Worm (Caenorhabditis elegans) whole organism, mixed stage, embryonic: ENCODE results near the gene C35A5.3.

Experiments used
- M03D4.4 ChIP-seq: sonication (generic microtip); optimal IDR thresholded peaks from 2 replicates; lab custom pipeline; 2017; ENCODE audit warnings: mild to moderate bottlenecking, missing genetic modification characterization, missing compliant biosample characterization
- bed-3 ChIP-seq: fragments of 200-800 bp; sonication (Bioruptor generic); optimal IDR thresholded peaks from 3 replicates; lab custom pipeline; 2018; ENCODE audit warnings: mild to moderate bottlenecking, missing genetic modification characterization, moderate library complexity, missing compliant biosample characterization
- ceh-43 ChIP-seq: fragments of 200-800 bp; sonication (Bioruptor generic); optimal IDR thresholded peaks from 2 replicates; lab custom pipeline; 2018; ENCODE audit warnings: mild to moderate bottlenecking, missing genetic modification characterization, moderate library complexity, missing compliant biosample characterization
- ceh-83 ChIP-seq: fragments of 200-800 bp; sonication (Bioruptor generic); optimal IDR thresholded peaks from 2 replicates; lab custom pipeline; 2018; ENCODE audit warnings: mild to moderate bottlenecking, missing genetic modification characterization, missing compliant biosample characterization
- ces-1 ChIP-seq: fragments of 150-350 bp; optimal IDR thresholded peaks from 2 replicates; lab custom pipeline; 2014; ENCODE audit warnings: missing biosample characterization, missing genetic modification reagents, missing genetic modification characterization
- cnd-1 ChIP-seq: fragments of 200-800 bp; sonication (Bioruptor generic); optimal IDR thresholded peaks from 2 replicates; lab custom pipeline; 2018; ENCODE audit warnings: mild to moderate bottlenecking, missing genetic modification characterization, missing compliant biosample characterization
- drap-1 ChIP-seq: fragments of 200-800 bp; sonication (Bioruptor generic); optimal IDR thresholded peaks from 3 replicates; lab custom pipeline; 2018; ENCODE audit warnings: mild to moderate bottlenecking, missing genetic modification characterization, missing compliant biosample characterization
- elt-1 ChIP-seq: sonication (generic microtip); optimal IDR thresholded peaks from 2 replicates; lab custom pipeline; 2017; ENCODE audit warnings: missing genetic modification characterization, mild to moderate bottlenecking, missing compliant biosample characterization, antibody characterized with exemption, moderate library complexity, borderline replicate concordance; ENCODE audit not compliant: insufficient read depth
- elt-3 ChIP-seq: fragments of 150-350 bp; optimal IDR thresholded peaks from 2 replicates; lab custom pipeline; 2014; ENCODE audit warnings: missing biosample characterization, missing genetic modification characterization
- flh-1 ChIP-seq: fragments of 200-800 bp; sonication (Bioruptor generic); optimal IDR thresholded peaks from 2 replicates; lab custom pipeline; 2018; ENCODE audit warnings: mild to moderate bottlenecking, missing genetic modification characterization, moderate library complexity, missing compliant biosample characterization
- ham-2 ChIP-seq: fragments of 200-800 bp; sonication (Bioruptor generic); optimal IDR thresholded peaks from 2 replicates; lab custom pipeline; 2018; ENCODE audit warnings: mild to moderate bottlenecking, missing genetic modification characterization, missing compliant biosample characterization
- lin-13 ChIP-seq: fragments of 150-350 bp; optimal IDR thresholded peaks from 2 replicates; lab custom pipeline; 2014; ENCODE audit warnings: missing biosample characterization, missing genetic modification characterization
- lin-32 ChIP-seq: fragments of 200-800 bp; sonication (Bioruptor generic); optimal IDR thresholded peaks from 2 replicates; lab custom pipeline; 2018; ENCODE audit warnings: mild to moderate bottlenecking, missing genetic modification characterization, missing compliant biosample characterization
- mab-5 ChIP-seq: fragments of 150-350 bp; optimal IDR thresholded peaks from 2 replicates; lab custom pipeline; 2014; ENCODE audit warnings: missing biosample characterization, missing genetic modification characterization
- mep-1 ChIP-seq: fragments of 150-350 bp; optimal IDR thresholded peaks from 2 replicates; lab custom pipeline; 2017; ENCODE audit warnings: missing biosample characterization, missing genetic modification reagents, missing genetic modification characterization, inconsistent platforms
- mls-2 ChIP-seq: sonication (generic microtip); optimal IDR thresholded peaks from 2 replicates; lab custom pipeline; 2016; ENCODE audit warnings: mild to moderate bottlenecking, missing genetic modification characterization, moderate library complexity, missing compliant biosample characterization
- nhr-2 ChIP-seq: fragments of 150-350 bp; optimal IDR thresholded peaks from 2 replicates; lab custom pipeline; 2014; ENCODE audit warnings: missing biosample characterization, missing genetic modification characterization
- nhr-28 ChIP-seq: fragments of 150-350 bp; optimal IDR thresholded peaks from 2 replicates; lab custom pipeline; 2014; ENCODE audit warnings: missing biosample characterization, missing genetic modification characterization
- nhr-76 ChIP-seq: sonication (generic microtip); optimal IDR thresholded peaks from 2 replicates; lab custom pipeline; 2017; ENCODE audit warnings: missing biosample characterization, missing genetic modification characterization
- pha-4 ChIP-seq: fragments of 150-350 bp; optimal IDR thresholded peaks from 2 replicates; lab custom pipeline; 2018; ENCODE audit warnings: missing biosample characterization, missing genetic modification reagents, missing genetic modification characterization
- sem-2 ChIP-seq: fragments of 200-800 bp; sonication (Bioruptor generic); optimal IDR thresholded peaks from 2 replicates; lab custom pipeline; 2018; ENCODE audit warnings: mild to moderate bottlenecking, missing genetic modification characterization, missing compliant biosample characterization
- snpc-4 ChIP-seq: fragments of 150-350 bp; optimal IDR thresholded peaks from 2 replicates; lab custom pipeline; 2014; ENCODE audit warnings: missing biosample characterization, missing genetic modification characterization
- tbx-8 ChIP-seq: fragments of 200-800 bp; sonication (Bioruptor generic); optimal IDR thresholded peaks from 2 replicates; lab custom pipeline; 2018; ENCODE audit warnings: mild to moderate bottlenecking, missing genetic modification characterization, moderate library complexity, missing compliant biosample characterization
- unc-39 ChIP-seq: fragments of 150-350 bp; optimal IDR thresholded peaks from 2 replicates; lab custom pipeline; 2014; ENCODE audit warnings: missing biosample characterization, missing genetic modification characterization
- unc-62 ChIP-seq: fragments of 150-350 bp; optimal IDR thresholded peaks from 2 replicates; lab custom pipeline; 2014; ENCODE audit warnings: missing biosample characterization, missing genetic modification reagents, missing genetic modification characterization
- zip-8 ChIP-seq: fragments of 150-350 bp; optimal IDR thresholded peaks from 2 replicates; lab custom pipeline; 2014; ENCODE audit warnings: missing biosample characterization, missing genetic modification characterization
- ztf-11 ChIP-seq: fragments of 150-350 bp; optimal IDR thresholded peaks from 2 replicates; lab custom pipeline; 2014; ENCODE audit warnings: missing biosample characterization, missing genetic modification characterization

The C35A5.3 gene

ce11 chrV:10491443-10491842, 9.8 kb downstream of the C35A5.3 start, which contains the start of gene aqp-5:
TSS of gene aqp-5 (plus strand) at chrV:10491743.
- TF ChIP-seq elt-3 (tag; lab: Kevin White, UChicago): no peak
- no peak for TF ChIP-seq sem-2 (GFP tag; lab: Kevin White, UChicago)
- TF ChIP-seq ces-1 (GFP tag; lab: Kevin White, UChicago): no peak
- TF ChIP-seq lin-13 (tag; lab: Kevin White, UChicago): no peak
- TF ChIP-seq ceh-83 (GFP tag; lab: Kevin White, UChicago): no peak
- no peak for TF ChIP-seq tbx-8 (GFP tag; lab: Kevin White, UChicago)
- no peak for TF ChIP-seq unc-39
- TF ChIP-seq flh-1: no peak
- no peak for TF ChIP-seq unc-62
- no peak for TF ChIP-seq nhr-2
- TF ChIP-seq drap-1 (GFP tag; lab: Kevin White, UChicago): no peak
- TF ChIP-seq, all 35 proteins: peak for 0

ce11 chrV:10489998-10490397, 11.2 kb downstream of the C35A5.3 start, which contains the start of gene ncx-5:
TSS of gene ncx-5 (minus strand) at chrV:10490098.
- TF ChIP-seq bed-3 (GFP tag; lab: Kevin White, UChicago): no peak

- TF ChIP-seq ceh-43 (GFP tag; lab: Kevin White, UChicago) (no peak), cnd-1 (tag; lab: Kevin White, UChicago) (no peak), ztf-11 (no peak), unc-39 (no peak)
Measured at ce11 chrV:10485389-10485788, 15.8 kb downstream of the C35A5.3 start.

ce11 chrV:10484640-10485039, 16.6 kb downstream of the C35A5.3 start, which contains the start of gene Y32F6B.1:
TSS of gene Y32F6B.1 (minus strand) at chrV:10484740.
- TF ChIP-seq lin-13 (tag; lab: Kevin White, UChicago) (no peak), mls-2 (tag; lab: Kevin White, UChicago) (no peak), bed-3 (GFP tag; lab: Kevin White, UChicago) (no peak)

ce11 chrV:10483995-10484394, 17.2 kb downstream of the C35A5.3 start:
- TF ChIP-seq nhr-2: no peak
- TF ChIP-seq flh-1: no peak
- TF ChIP-seq bed-3 (GFP tag; lab: Kevin White, UChicago): no peak
- TF ChIP-seq drap-1 (GFP tag; lab: Kevin White, UChicago): no peak
- TF ChIP-seq lin-32 (GFP tag; lab: Kevin White, UChicago): no peak
- TF ChIP-seq ztf-11: no peak
- TF ChIP-seq cnd-1 (tag; lab: Kevin White, UChicago): no peak
- no peak for TF ChIP-seq elt-1
- TF ChIP-seq lin-13 (tag; lab: Kevin White, UChicago): no peak
- TF ChIP-seq M03D4.4: no peak
- no peak for TF ChIP-seq snpc-4 (tag; lab: Kevin White, UChicago)
- TF ChIP-seq pha-4 (tag; lab: Kevin White, UChicago): no peak
- no peak for TF ChIP-seq unc-39
- no peak for TF ChIP-seq zip-8 (tag; lab: Kevin White, UChicago)
- TF ChIP-seq ces-1 (GFP tag; lab: Kevin White, UChicago): no peak
- TF ChIP-seq elt-3 (tag; lab: Kevin White, UChicago): no peak
- TF ChIP-seq mep-1: no peak
- TF ChIP-seq nhr-28 (tag; lab: Kevin White, UChicago): no peak

- TF ChIP-seq nhr-2 (no peak), pha-4 (tag; lab: Kevin White, UChicago) (peak; percentile 25), elt-3 (tag; lab: Kevin White, UChicago) (no peak), lin-32 (GFP tag; lab: Kevin White, UChicago) (no peak), ham-2 (peak; percentile 41), unc-62 (no peak)
Measured at ce11 chrV:10478097-10478828, 22.9 kb downstream of the C35A5.3 start, which contains the start of the genes crp-1 and Y32F6B.9. TSS of gene crp-1 (plus strand) at chrV:10478564. TSS of gene Y32F6B.9 (plus strand) at chrV:10478699.

ce11 chrV:10476864-10477443, 24.2 kb downstream of the C35A5.3 start:
- TF ChIP-seq zip-8 (tag; lab: Kevin White, UChicago) (no peak), mab-5 (tag; lab: Kevin White, UChicago) (no peak), lin-32 (GFP tag; lab: Kevin White, UChicago) (no peak), ceh-83 (GFP tag; lab: Kevin White, UChicago) (no peak), elt-3 (tag; lab: Kevin White, UChicago) (no peak), nhr-76 (no peak)
- TF ChIP-seq, all 35 proteins: peak for 0
